Fruit fly (Drosophila melanogaster) whole organism, embryonic: ENCODE results near the gene CG5805.
A peak's percentile ranks its signal among the peaks of the same experiment; 100 is the strongest.

ENCODE experiments used
- BEAF-32 ChIP-seq: fragments of 200-800 bp; sonication (Bioruptor generic); optimal IDR thresholded peaks from 3 replicates; lab custom pipeline; 2017; ENCODE audit warnings: missing biosample characterization, missing genetic modification characterization, mild to moderate bottlenecking, moderate library complexity, missing genetic modification reagents
- CG10543 ChIP-seq: fragments of 200-800 bp; sonication (Bioruptor generic); optimal IDR thresholded peaks from 3 replicates; lab custom pipeline; 2017; ENCODE audit warnings: missing biosample characterization, mild to moderate bottlenecking, missing genetic modification characterization, moderate library complexity
- CG10654 ChIP-seq: fragments of 200-800 bp; sonication (Bioruptor generic); optimal IDR thresholded peaks from 2 replicates; lab custom pipeline; 2016; ENCODE audit warnings: missing biosample characterization, missing genetic modification characterization
- CG11456 ChIP-seq: fragments of 200-800 bp; sonication (Bioruptor generic); IDR thresholded peaks from 3 replicates; pipeline ENCODE4 v1.3.6; 2022; ENCODE audit warnings: missing biosample characterization, missing genetic modification characterization
- CG12155 ChIP-seq: fragments of 200-800 bp; sonication (Bioruptor generic); optimal IDR thresholded peaks from 3 replicates; lab custom pipeline; 2016; ENCODE audit warnings: missing biosample characterization, missing genetic modification characterization
- CG13775 ChIP-seq: fragments of 200-800 bp; sonication (Bioruptor generic); optimal IDR thresholded peaks from 3 replicates; lab custom pipeline; 2017; ENCODE audit warnings: missing biosample characterization, mild to moderate bottlenecking, missing genetic modification characterization
- CG2120 ChIP-seq: fragments of 200-800 bp; sonication (Bioruptor generic); optimal IDR thresholded peaks from 3 replicates; lab custom pipeline; 2016; ENCODE audit warnings: missing biosample characterization, missing genetic modification characterization
- CG30020 ChIP-seq: fragments of 200-800 bp; optimal IDR thresholded peaks from 2 replicates; lab custom pipeline; 2019; ENCODE audit warnings: missing biosample characterization, mild to moderate bottlenecking, missing genetic modification characterization, moderate library complexity
- CG31365 ChIP-seq: fragments of 200-800 bp; sonication (Bioruptor generic); optimal IDR thresholded peaks from 2 replicates; lab custom pipeline; 2018; ENCODE audit warnings: missing biosample characterization, mild to moderate bottlenecking, missing genetic modification characterization
- CG34376 ChIP-seq: fragments of 200-800 bp; sonication (Bioruptor generic); optimal IDR thresholded peaks from 2 replicates; lab custom pipeline; 2018; ENCODE audit warnings: missing biosample characterization, mild to moderate bottlenecking, missing genetic modification characterization
- CG4730 ChIP-seq: fragments of 200-800 bp; sonication (Bioruptor generic); IDR thresholded peaks from 2 replicates; pipeline ENCODE4 v1.3.6; 2022; ENCODE audit warnings: missing biosample characterization, missing genetic modification characterization
- CG4854 ChIP-seq: fragments of 200-800 bp; sonication (Bioruptor generic); optimal IDR thresholded peaks from 2 replicates; lab custom pipeline; 2016; ENCODE audit warnings: missing biosample characterization, missing genetic modification characterization, inconsistent platforms
- CG6689 ChIP-seq: fragments of 200-800 bp; sonication (Bioruptor generic); IDR thresholded peaks from 2 replicates; pipeline ENCODE4 v1.3.6; 2022; ENCODE audit warnings: missing biosample characterization, missing genetic modification characterization
- Chrac-16 ChIP-seq: fragments of 200-800 bp; sonication (Bioruptor generic); optimal IDR thresholded peaks from 3 replicates; lab custom pipeline; 2016; ENCODE audit warnings: missing biosample characterization, missing genetic modification characterization
- CrebB ChIP-seq: fragments of 200-800 bp; sonication (Bioruptor generic); optimal IDR thresholded peaks from 3 replicates; lab custom pipeline; 2018; ENCODE audit warnings: missing biosample characterization, mild to moderate bottlenecking, missing genetic modification characterization
- D ChIP-seq, 2 experiments: fragments of 200-800 bp in 1 of 2; fragments of >200 bp in 1 of 2; sonication (Bioruptor generic) in 1 of 2; optimal IDR thresholded peaks; 2 replicates in 1 of 2; 3 replicates in 1 of 2; lab custom pipeline; 2017; ENCODE audit warnings: mild to moderate bottlenecking in 1 of 2, missing biosample characterization in 1 of 2, missing genetic modification characterization in 1 of 2, missing genetic modification reagents in 1 of 2
- Deaf1 ChIP-seq: fragments of 200-800 bp; optimal IDR thresholded peaks from 3 replicates; lab custom pipeline; 2019; ENCODE audit warnings: missing biosample characterization, mild to moderate bottlenecking, missing genetic modification characterization, moderate library complexity
- Dp ChIP-seq: fragments of 200-800 bp; sonication (Bioruptor generic); optimal IDR thresholded peaks from 2 replicates; lab custom pipeline; 2018; ENCODE audit warnings: missing biosample characterization, mild to moderate bottlenecking, missing genetic modification characterization, moderate library complexity
- Dref ChIP-seq: fragments of 200-800 bp; sonication (Bioruptor generic); IDR thresholded peaks from 2 replicates; pipeline ENCODE4 v1.3.6; 2022; ENCODE audit warnings: missing biosample characterization, missing genetic modification characterization
- Elba2 ChIP-seq: fragments of 200-800 bp; sonication (Bioruptor generic); optimal IDR thresholded peaks from 3 replicates; lab custom pipeline; 2016; ENCODE audit warnings: missing biosample characterization, missing genetic modification characterization
- Ets97D ChIP-seq: fragments of 200-800 bp; sonication (Bioruptor generic); optimal IDR thresholded peaks from 3 replicates; lab custom pipeline; 2016; ENCODE audit warnings: missing biosample characterization, missing genetic modification characterization
- HLH3B ChIP-seq: fragments of 200-800 bp; sonication (Bioruptor generic); IDR thresholded peaks from 2 replicates; pipeline ENCODE4 v1.3.6; 2022; ENCODE audit warnings: missing biosample characterization, missing genetic modification characterization
- HLH4C ChIP-seq: fragments of 200-800 bp; sonication (Bioruptor generic); IDR thresholded peaks from 3 replicates; pipeline ENCODE4 v1.3.6; 2022; ENCODE audit warnings: missing biosample characterization, missing genetic modification characterization; ENCODE audit not compliant: partially characterized antibody
- Hr39 ChIP-seq: fragments of >200 bp; optimal IDR thresholded peaks from 2 replicates; lab custom pipeline; 2017
- Hsf ChIP-seq: fragments of 200-800 bp; sonication (Bioruptor generic); optimal IDR thresholded peaks from 3 replicates; lab custom pipeline; 2016; ENCODE audit warnings: missing biosample characterization, missing genetic modification characterization
- Max ChIP-seq: fragments of 200-800 bp; sonication (Bioruptor generic); optimal IDR thresholded peaks from 2 replicates; lab custom pipeline; 2016; ENCODE audit warnings: missing biosample characterization, mild to moderate bottlenecking, missing genetic modification characterization
- Oli ChIP-seq: fragments of 200-800 bp; sonication (Bioruptor generic); optimal IDR thresholded peaks from 2 replicates; lab custom pipeline; 2018; ENCODE audit warnings: missing biosample characterization, mild to moderate bottlenecking, missing genetic modification characterization, moderate library complexity
- PHDP ChIP-seq: fragments of 200-800 bp; sonication (Bioruptor generic); optimal IDR thresholded peaks from 3 replicates; lab custom pipeline; 2018; ENCODE audit warnings: missing biosample characterization, mild to moderate bottlenecking, missing genetic modification characterization, moderate library complexity
- Six4 ChIP-seq: fragments of 200-800 bp; sonication (Bioruptor generic); optimal IDR thresholded peaks from 2 replicates; lab custom pipeline; 2016; ENCODE audit warnings: missing biosample characterization, missing genetic modification characterization
- Sry-β ChIP-seq: fragments of 200-800 bp; sonication (Bioruptor generic); optimal IDR thresholded peaks from 2 replicates; lab custom pipeline; 2018; ENCODE audit warnings: missing biosample characterization, mild to moderate bottlenecking, missing genetic modification characterization, moderate library complexity
- Tbp ChIP-seq: fragments of >200 bp; optimal IDR thresholded peaks from 2 replicates; lab custom pipeline; 2018; ENCODE audit warnings: missing biosample characterization, missing genetic modification characterization
- YL-1 ChIP-seq: fragments of 200-800 bp; sonication (Bioruptor generic); optimal IDR thresholded peaks from 3 replicates; lab custom pipeline; 2017; ENCODE audit warnings: missing biosample characterization, mild to moderate bottlenecking, missing genetic modification characterization
- az2 ChIP-seq: fragments of 200-800 bp; sonication (Bioruptor generic); optimal IDR thresholded peaks from 3 replicates; lab custom pipeline; 2016; ENCODE audit warnings: missing biosample characterization, missing genetic modification characterization
- bbx ChIP-seq: fragments of 200-800 bp; sonication (Bioruptor generic); IDR thresholded peaks from 2 replicates; pipeline ENCODE4 v1.3.6; 2022; ENCODE audit warnings: missing biosample characterization, missing genetic modification characterization; ENCODE audit not compliant: partially characterized antibody
- btn ChIP-seq: fragments of 200-800 bp; sonication (Bioruptor generic); optimal IDR thresholded peaks from 2 replicates; lab custom pipeline; 2016; ENCODE audit warnings: missing biosample characterization, missing genetic modification characterization
- chm ChIP-seq: fragments of 200-800 bp; sonication (Bioruptor generic); IDR thresholded peaks from 2 replicates; pipeline ENCODE4 v1.3.6; 2022; ENCODE audit warnings: missing biosample characterization, missing genetic modification characterization
- eve ChIP-seq, 2 experiments: fragments of >200 bp; optimal IDR thresholded peaks; 2 replicates each; lab custom pipeline; 2017; ENCODE audit warnings: missing biosample characterization in 2 of 2, missing genetic modification characterization in 2 of 2
- fd96Cb ChIP-seq: fragments of 200-800 bp; sonication (Bioruptor generic); optimal IDR thresholded peaks from 2 replicates; lab custom pipeline; 2018; ENCODE audit warnings: missing biosample characterization, mild to moderate bottlenecking, missing genetic modification characterization, moderate library complexity
- gcm ChIP-seq: fragments of 200-800 bp; sonication (Bioruptor generic); optimal IDR thresholded peaks from 2 replicates; lab custom pipeline; 2019; ENCODE audit warnings: missing biosample characterization, mild to moderate bottlenecking, missing genetic modification characterization, moderate library complexity
- grau ChIP-seq: fragments of 200-800 bp; optimal IDR thresholded peaks from 3 replicates; lab custom pipeline; 2019; ENCODE audit warnings: missing biosample characterization, mild to moderate bottlenecking, missing genetic modification characterization, moderate library complexity
- kah ChIP-seq: fragments of 200-800 bp; sonication (Bioruptor generic); optimal IDR thresholded peaks from 2 replicates; lab custom pipeline; 2018; ENCODE audit warnings: missing biosample characterization, mild to moderate bottlenecking, missing genetic modification characterization
- lilli ChIP-seq: fragments of 200-800 bp; sonication (Bioruptor generic); optimal IDR thresholded peaks from 3 replicates; lab custom pipeline; 2016; ENCODE audit warnings: missing biosample characterization, missing genetic modification characterization
- maf-S ChIP-seq: fragments of 200-800 bp; sonication (Bioruptor generic); optimal IDR thresholded peaks from 2 replicates; lab custom pipeline; 2016; ENCODE audit warnings: missing biosample characterization, missing genetic modification characterization
- pho ChIP-seq: fragments of 200-800 bp; sonication (Bioruptor generic); optimal IDR thresholded peaks from 2 replicates; lab custom pipeline; 2016; ENCODE audit warnings: missing biosample characterization, missing genetic modification characterization
- pita ChIP-seq: fragments of 200-800 bp; sonication (Bioruptor generic); optimal IDR thresholded peaks from 2 replicates; lab custom pipeline; 2017; ENCODE audit warnings: missing biosample characterization, mild to moderate bottlenecking, missing genetic modification characterization
- prd ChIP-seq, 3 experiments: fragments of >200 bp in 2 of 3; fragments of 200-800 bp in 1 of 3; sonication (Bioruptor generic) in 1 of 3; optimal IDR thresholded peaks in 2 of 3; IDR thresholded peaks in 1 of 3; 2 replicates in 2 of 3; 3 replicates in 1 of 3; pipeline versions ENCODE4 v1.3.6 to Lab custom; 2017 to 2022; ENCODE audit warnings: missing biosample characterization in 1 of 3, missing genetic modification characterization in 1 of 3
- psq ChIP-seq: fragments of 200-800 bp; sonication (Bioruptor generic); optimal IDR thresholded peaks from 2 replicates; lab custom pipeline; 2017; ENCODE audit warnings: missing biosample characterization, missing genetic modification characterization
- slou ChIP-seq: fragments of 200-800 bp; sonication (Bioruptor generic); optimal IDR thresholded peaks from 3 replicates; lab custom pipeline; 2016; ENCODE audit warnings: missing biosample characterization, missing genetic modification characterization
- wdn ChIP-seq: fragments of 200-800 bp; sonication (Bioruptor generic); IDR thresholded peaks from 2 replicates; pipeline ENCODE4 v1.3.6; 2022; ENCODE audit warnings: missing biosample characterization, missing genetic modification characterization

Gene CG5805

dm6 chr3R:24816993-24817854 lies 30.0 kb upstream of the CG5805 start, which contains the start of the genes CG5808 and Saf-B (continued):
- peak; percentile 40 for TF ChIP-seq Six4 (GFP tag; lab: Kevin White, UChicago)
- peak; percentile 38 for TF ChIP-seq Hsf (GFP tag; lab: Kevin White, UChicago)
- TF ChIP-seq pita (GFP tag; lab: Kevin White, UChicago) = no peak
- peak; percentile 33 for TF ChIP-seq az2 (GFP tag; lab: Kevin White, UChicago)
- peak; percentile 38 for TF ChIP-seq lilli
- peak; percentile 61 for TF ChIP-seq Max (GFP tag; lab: Kevin White, UChicago)
- peak; percentile 95 for TF ChIP-seq HLH4C (GFP tag; lab: Robert Waterston, UW)
- peak; percentile 31; the same call in 1 of the 2 replicates for TF ChIP-seq HLH3B (GFP tag; lab: Robert Waterston, UW)
- TF ChIP-seq CG31365 = no peak
- no peak for TF ChIP-seq D (optimal IDR thresholded peaks at IDR 0.05; lab: Kevin White, UChicago)
- peak; percentile 27 for TF ChIP-seq D (GFP tag; optimal IDR thresholded peaks at IDR 0.05; lab: Kevin White, UChicago)
- no peak for TF ChIP-seq btn (GFP tag; lab: Kevin White, UChicago)
- peak; percentile 26 for TF ChIP-seq Ets97D (GFP tag; lab: Kevin White, UChicago)
- peak; percentile 38 for TF ChIP-seq fd96Cb (tag; lab: Kevin White, UChicago)
- peak; percentile 49 for TF ChIP-seq YL-1 (GFP tag; lab: Kevin White, UChicago)
- TF ChIP-seq eve (GFP tag; optimal IDR thresholded peaks at IDR 0.05; lab: Kevin White, UChicago) = no peak
- TF ChIP-seq BEAF-32 = peak; percentile 87
- TF ChIP-seq CG6689 (GFP tag; lab: Robert Waterston, UW) = peak; percentile 70
- no peak for TF ChIP-seq PHDP
- no peak for TF ChIP-seq grau (tag; lab: Kevin White, UChicago)
- no peak for TF ChIP-seq slou (GFP tag; lab: Kevin White, UChicago)
- peak; percentile 18 for TF ChIP-seq Dp (GFP tag; lab: Kevin White, UChicago)
- TF ChIP-seq CG34376 = no peak
- no peak for TF ChIP-seq CG11456 (GFP tag; lab: Robert Waterston, UW)
- no peak for TF ChIP-seq Deaf1
- TF ChIP-seq Oli (tag; lab: Kevin White, UChicago) = peak; percentile 13
- no peak for TF ChIP-seq kah (GFP tag; lab: Kevin White, UChicago)
- TF ChIP-seq CG10654 (GFP tag; lab: Kevin White, UChicago) = peak; percentile 60
- peak; percentile 82 for TF ChIP-seq Dref
- TF ChIP-seq gcm (GFP tag; lab: Kevin White, UChicago) = no peak
- no peak for TF ChIP-seq Elba2 (GFP tag; lab: Kevin White, UChicago)
- TF ChIP-seq Chrac-16 (GFP tag; lab: Kevin White, UChicago) = peak; percentile 4
- no peak for TF ChIP-seq maf-S (GFP tag; lab: Kevin White, UChicago)
- peak; percentile 22 for TF ChIP-seq CG2120 (GFP tag; lab: Kevin White, UChicago)
- TF ChIP-seq CG10543 = no peak
- peak; percentile 56 for TF ChIP-seq CG30020 (tag; lab: Kevin White, UChicago)
- TF ChIP-seq Sry-β (GFP tag; lab: Kevin White, UChicago) = peak; percentile 10
- TF ChIP-seq CG13775 (GFP tag; lab: Kevin White, UChicago) = peak; percentile 61
- TF ChIP-seq psq (GFP tag; lab: Kevin White, UChicago) = no peak
- TF ChIP-seq pho (GFP tag; lab: Kevin White, UChicago) = peak; percentile 7
- peak; percentile 44 for TF ChIP-seq CG12155 (GFP tag; lab: Kevin White, UChicago)
- no peak for TF ChIP-seq prd (optimal IDR thresholded peaks at IDR 0.05; lab: Kevin White, UChicago)
- peak; percentile 65 for TF ChIP-seq prd (GFP tag; IDR thresholded peaks at IDR 0.05; lab: Robert Waterston, UW)
- no peak for TF ChIP-seq CrebB (tag; lab: Kevin White, UChicago)
- TF ChIP-seq chm (GFP tag; lab: Robert Waterston, UW) = no peak
- no peak for TF ChIP-seq wdn
- TF ChIP-seq CG4854 (GFP tag; lab: Kevin White, UChicago) = no peak
- TF ChIP-seq bbx (GFP tag; lab: Robert Waterston, UW) = peak; percentile 77
- no peak for TF ChIP-seq CG4730 (GFP tag; lab: Robert Waterston, UW)
- TF ChIP-seq Hr39 (lab: Kevin White, UChicago) = no peak
- TF ChIP-seq Tbp (GFP tag; lab: Kevin White, UChicago) = no peak
